Fruit fly (Drosophila melanogaster): Measurements from ENCODE around the gene CG31287.

dm6 chr3R:16234298-16234697 lies 31.1 kb downstream of the CG31287 start:
- no peak for TF ChIP-seq pan (optimal IDR thresholded peaks at IDR 0.05)
- TF ChIP-seq psq (optimal IDR thresholded peaks at IDR 0.05) = no peak
- TF ChIP-seq CG8478 (optimal IDR thresholded peaks at IDR 0.05) = no peak
- no peak for TF ChIP-seq usp (GFP tag; optimal IDR thresholded peaks at IDR 0.05)
- TF ChIP-seq Dll (optimal IDR thresholded peaks at IDR 0.05) = peak; percentile 9
